Fruit fly (Drosophila melanogaster) whole organism, embryonic: Measurements from ENCODE around the gene CG17780.

ENCODE experiments used
- CG1024 ChIP-seq: fragments of 200-800 bp; sonication (Bioruptor generic); IDR thresholded peaks from 2 replicates; pipeline ENCODE4 v1.3.6; 2022; ENCODE audit warnings: missing biosample characterization, missing genetic modification characterization
- CG13287 ChIP-seq: fragments of 200-800 bp; sonication (Bioruptor generic); IDR thresholded peaks from 2 replicates; pipeline ENCODE4 v1.3.6; 2022; ENCODE audit warnings: missing biosample characterization, missing genetic modification characterization; ENCODE audit not compliant: partially characterized antibody
- CG13296 ChIP-seq: fragments of 200-800 bp; sonication (Bioruptor generic); optimal IDR thresholded peaks from 3 replicates; lab custom pipeline; 2018; ENCODE audit warnings: missing biosample characterization, mild to moderate bottlenecking, missing genetic modification characterization
- CG13894 ChIP-seq: fragments of 200-800 bp; sonication (Bioruptor generic); optimal IDR thresholded peaks from 3 replicates; lab custom pipeline; 2018; ENCODE audit warnings: missing biosample characterization, mild to moderate bottlenecking, missing genetic modification characterization, moderate library complexity
- CG14860 ChIP-seq: fragments of 200-800 bp; sonication (Bioruptor generic); IDR thresholded peaks from 3 replicates; pipeline ENCODE4 v1.3.6; 2022; ENCODE audit warnings: missing biosample characterization, missing genetic modification characterization; ENCODE audit not compliant: partially characterized antibody
- CG17186 ChIP-seq: fragments of 200-800 bp; sonication (Bioruptor generic); optimal IDR thresholded peaks from 3 replicates; lab custom pipeline; 2017; ENCODE audit warnings: missing biosample characterization, missing genetic modification reagents, missing genetic modification characterization
- CG3726 ChIP-seq: fragments of 200-800 bp; sonication (Bioruptor generic); IDR thresholded peaks from 3 replicates; pipeline ENCODE4, ENCODE4 v1.3.6; 2022; ENCODE audit warnings: missing biosample characterization, missing genetic modification characterization
- CG3847 ChIP-seq: fragments of 200-800 bp; sonication (Bioruptor generic); IDR thresholded peaks from 2 replicates; pipeline ENCODE4 v1.3.6; 2022; ENCODE audit warnings: missing biosample characterization, missing genetic modification characterization
- CG4424 ChIP-seq: fragments of 200-800 bp; sonication (Bioruptor generic); optimal IDR thresholded peaks from 3 replicates; lab custom pipeline; 2016; ENCODE audit warnings: missing biosample characterization, missing genetic modification characterization
- CG6175 ChIP-seq: fragments of 200-800 bp; sonication (Bioruptor generic); IDR thresholded peaks from 3 replicates; pipeline ENCODE4 v1.3.6; 2022; ENCODE audit warnings: missing biosample characterization, missing genetic modification characterization
- CG6813 ChIP-seq: fragments of 200-800 bp; sonication (Bioruptor generic); optimal IDR thresholded peaks from 2 replicates; lab custom pipeline; 2017; ENCODE audit warnings: missing biosample characterization, missing genetic modification characterization, mild to moderate bottlenecking, moderate library complexity, missing genetic modification reagents
- CTCF ChIP-seq: fragments of 200-800 bp; sonication (Bioruptor generic); optimal IDR thresholded peaks from 2 replicates; lab custom pipeline; 2017; ENCODE audit warnings: missing biosample characterization, mild to moderate bottlenecking, missing genetic modification characterization, moderate library complexity
- Dek ChIP-seq: fragments of 200-800 bp; sonication (Bioruptor generic); optimal IDR thresholded peaks from 3 replicates; lab custom pipeline; 2019; ENCODE audit warnings: missing biosample characterization, mild to moderate bottlenecking, missing genetic modification characterization, moderate library complexity
- Dfd ChIP-seq, 2 experiments: fragments of >200 bp; optimal IDR thresholded peaks; 2 replicates each; lab custom pipeline; 2017; ENCODE audit warnings: missing biosample characterization in 2 of 2, missing genetic modification characterization in 2 of 2
- Fer3 ChIP-seq: fragments of 200-800 bp; sonication (Bioruptor generic); optimal IDR thresholded peaks from 2 replicates; lab custom pipeline; 2018; ENCODE audit warnings: missing biosample characterization, mild to moderate bottlenecking, missing genetic modification characterization, moderate library complexity
- Gsc ChIP-seq: fragments of 200-800 bp; sonication (Bioruptor generic); IDR thresholded peaks from 2 replicates; pipeline ENCODE4 v1.3.6; 2022; ENCODE audit warnings: missing biosample characterization, missing genetic modification characterization
- H2.0 ChIP-seq: fragments of 200-800 bp; sonication (Bioruptor generic); IDR thresholded peaks from 2 replicates; pipeline ENCODE4 v1.3.6; 2022; ENCODE audit warnings: missing biosample characterization, missing genetic modification characterization
- Hr51 ChIP-seq, 2 experiments: fragments of 200-800 bp; sonication (Bioruptor generic); optimal IDR thresholded peaks; 2 replicates in 1 of 2; 3 replicates in 1 of 2; lab custom pipeline; 2016 to 2018; ENCODE audit warnings: missing biosample characterization in 2 of 2, missing genetic modification characterization in 2 of 2, mild to moderate bottlenecking in 1 of 2, moderate library complexity in 1 of 2
- Pdp1 ChIP-seq, 2 experiments: fragments of 200-800 bp; sonication (Bioruptor generic); optimal IDR thresholded peaks; 3 replicates each; lab custom pipeline; 2016; ENCODE audit warnings: missing biosample characterization in 2 of 2, missing genetic modification characterization in 2 of 2, mild to moderate bottlenecking in 1 of 2, moderate library complexity in 1 of 2
- bbx ChIP-seq: fragments of 200-800 bp; sonication (Bioruptor generic); IDR thresholded peaks from 2 replicates; pipeline ENCODE4 v1.3.6; 2022; ENCODE audit warnings: missing biosample characterization, missing genetic modification characterization; ENCODE audit not compliant: partially characterized antibody
- bigmax ChIP-seq: fragments of 200-800 bp; sonication (Bioruptor generic); optimal IDR thresholded peaks from 2 replicates; lab custom pipeline; 2018; ENCODE audit warnings: missing biosample characterization, mild to moderate bottlenecking, missing genetic modification characterization
- dmrt11E ChIP-seq: fragments of 200-800 bp; sonication (Bioruptor generic); optimal IDR thresholded peaks from 3 replicates; lab custom pipeline; 2018; ENCODE audit warnings: missing biosample characterization, mild to moderate bottlenecking, missing genetic modification characterization, moderate library complexity
- en ChIP-seq: fragments of 200-800 bp; sonication (Bioruptor generic); optimal IDR thresholded peaks from 2 replicates; lab custom pipeline; 2016; ENCODE audit warnings: missing biosample characterization, missing genetic modification characterization
- eyg ChIP-seq: fragments of 200-800 bp; sonication (Bioruptor generic); optimal IDR thresholded peaks from 3 replicates; lab custom pipeline; 2016; ENCODE audit warnings: missing biosample characterization, missing genetic modification characterization
- fd102C ChIP-seq: fragments of 200-800 bp; sonication (Bioruptor generic); optimal IDR thresholded peaks from 2 replicates; lab custom pipeline; 2018; ENCODE audit warnings: missing biosample characterization, mild to moderate bottlenecking, missing genetic modification characterization, moderate library complexity
- gt ChIP-seq: fragments of 200-800 bp; sonication (Bioruptor generic); IDR thresholded peaks from 2 replicates; pipeline ENCODE4 v1.3.6; 2022; ENCODE audit warnings: missing biosample characterization, missing genetic modification characterization
- hth ChIP-seq: fragments of >200 bp; optimal IDR thresholded peaks from 2 replicates; lab custom pipeline; 2017; ENCODE audit warnings: inconsistent platforms
- p53 ChIP-seq: fragments of 200-800 bp; sonication (Bioruptor generic); optimal IDR thresholded peaks from 2 replicates; lab custom pipeline; 2016; ENCODE audit warnings: missing biosample characterization, missing genetic modification characterization
- pzg ChIP-seq: fragments of 200-800 bp; sonication (Bioruptor generic); optimal IDR thresholded peaks from 3 replicates; lab custom pipeline; 2018; ENCODE audit warnings: missing biosample characterization, mild to moderate bottlenecking, missing genetic modification characterization, moderate library complexity
- ranshi ChIP-seq: fragments of 200-800 bp; sonication (Bioruptor generic); IDR thresholded peaks from 2 replicates; pipeline ENCODE4 v1.3.6; 2022; ENCODE audit warnings: missing biosample characterization, missing genetic modification characterization
- schlank ChIP-seq: fragments of 200-800 bp; sonication (Bioruptor generic); optimal IDR thresholded peaks from 2 replicates; lab custom pipeline; 2018; ENCODE audit warnings: missing biosample characterization, mild to moderate bottlenecking, missing genetic modification characterization
- sisA ChIP-seq: fragments of 200-800 bp; sonication (Bioruptor generic); IDR thresholded peaks from 2 replicates; pipeline ENCODE4 v1.3.6; 2022; ENCODE audit warnings: missing biosample characterization, missing genetic modification characterization
- slbo ChIP-seq: fragments of 200-800 bp; sonication (Bioruptor generic); IDR thresholded peaks from 2 replicates; pipeline ENCODE4 v1.3.6; 2022; ENCODE audit warnings: missing biosample characterization, missing genetic modification characterization
- usp ChIP-seq: fragments of >200 bp; optimal IDR thresholded peaks from 2 replicates; lab custom pipeline; 2017; ENCODE audit warnings: missing biosample characterization, missing genetic modification characterization

CG17780 gene

DNA sequence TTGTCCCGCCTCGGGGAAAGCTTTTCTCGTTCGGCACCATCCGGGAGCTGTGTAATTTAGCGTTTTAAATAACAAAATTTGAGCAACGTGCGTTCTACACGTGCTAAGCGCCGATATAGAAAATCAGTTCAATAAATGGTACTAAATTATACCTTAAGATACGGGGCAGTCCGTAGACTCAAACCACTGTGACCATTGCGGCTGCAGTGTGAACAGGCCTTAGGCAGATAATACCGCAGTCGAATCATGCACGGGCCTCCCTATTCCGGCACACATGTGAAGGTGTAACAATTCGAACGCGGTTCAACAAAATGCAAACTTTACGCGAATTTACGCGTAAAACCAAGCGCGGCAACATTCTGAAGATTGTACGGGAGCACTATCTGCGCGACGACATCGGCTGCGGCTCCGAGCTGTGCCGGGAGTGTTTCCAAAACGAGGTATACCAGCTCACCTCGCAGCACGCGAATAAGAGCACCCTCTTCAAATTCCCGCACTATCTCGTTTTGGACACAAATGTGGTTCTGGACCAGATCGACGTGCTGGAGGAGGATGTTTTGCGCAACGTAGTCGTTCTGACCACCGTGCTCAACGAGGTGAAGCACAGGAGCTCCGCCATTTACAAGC, 51.6 kb downstream of the CG17780 start, which contains the start of the genes Rrp5 and Dis3 (continued):
- TF ChIP-seq CG13894 (tag; lab: Kevin White, UChicago) (no peak), Dek (no peak), Gsc (GFP tag; lab: Robert Waterston, UW) (no peak), CG4424 (GFP tag; lab: Kevin White, UChicago) (no peak), CG6813 (GFP tag; lab: Kevin White, UChicago) (no peak), dmrt11E (no peak), bigmax (GFP tag; lab: Kevin White, UChicago) (peak; percentile 29), gt (no peak), H2.0 (GFP tag; lab: Robert Waterston, UW) (peak; percentile 45; the same call in 1 of the 2 replicates), CG3847 (GFP tag; lab: Robert Waterston, UW) (peak; percentile 64; the same call in 1 of the 2 replicates), CG13287 (GFP tag; lab: Robert Waterston, UW) (peak; percentile 64; the same call in 1 of the 2 replicates), Dfd (GFP tag; optimal IDR thresholded peaks at IDR 0.05; lab: Kevin White, UChicago) (no peak), p53 (GFP tag; lab: Kevin White, UChicago) (peak; percentile 65), Hr51 (GFP tag; optimal IDR thresholded peaks at IDR 0.05; lab: Kevin White, UChicago) (peak in 1 of 2 experiments; percentile 22), bbx (GFP tag; lab: Robert Waterston, UW) (peak; percentile 58; the same call in 1 of the 2 replicates), sisA (GFP tag; lab: Robert Waterston, UW) (peak; percentile 57), ranshi (GFP tag; lab: Robert Waterston, UW) (no peak), Fer3 (no peak), CG17186 (GFP tag; lab: Kevin White, UChicago) (peak; percentile 87), CG3726 (GFP tag; lab: Robert Waterston, UW) (no peak), eyg (GFP tag; lab: Kevin White, UChicago) (no peak), schlank (no peak), slbo (GFP tag; lab: Robert Waterston, UW) (peak; percentile 80), Pdp1 (GFP tag; optimal IDR thresholded peaks at IDR 0.05; lab: Kevin White, UChicago) (peak in 1 of 2 experiments; percentile 22), usp (GFP tag; lab: Kevin White, UChicago) (no peak), pzg (GFP tag; lab: Kevin White, UChicago) (peak; percentile 97), en (GFP tag; lab: Kevin White, UChicago) (no peak), fd102C (GFP tag; lab: Kevin White, UChicago) (no peak), hth (lab: Kevin White, UChicago) (no peak), CTCF (GFP tag; lab: Kevin White, UChicago) (no peak), CG13296 (no peak), CG1024 (peak; percentile 91), CG6175 (GFP tag; lab: Robert Waterston, UW) (no peak), CG14860 (GFP tag; lab: Robert Waterston, UW) (0 out of 3 replicates have a peak, but pooled peaks have one; percentile 20)
